Fruit fly (Drosophila melanogaster): ENCODE measurements around the gene Vps16B.

Vps16B gene

dm6 chr3R:29787891-29788549 is 28.2 kb downstream of the Vps16B start (continued):
- TF ChIP-seq salm (tag; optimal IDR thresholded peaks at IDR 0.05) (no peak), ranshi (GFP tag; IDR thresholded peaks at IDR 0.05) (no peak), CG9609 (GFP tag; optimal IDR thresholded peaks at IDR 0.05) (no peak), sd (tag; optimal IDR thresholded peaks at IDR 0.05) (peak; percentile 16), crol (GFP tag; IDR thresholded peaks at IDR 0.05) (no peak), mirr (GFP tag; optimal IDR thresholded peaks at IDR 0.05) (peak; percentile 25), H2.0 (GFP tag; IDR thresholded peaks at IDR 0.05) (no peak), CG9932 (GFP tag; IDR thresholded peaks at IDR 0.05) (peak; percentile 35; the same call in 1 of the 2 replicates), Sox102F (GFP tag; optimal IDR thresholded peaks at IDR 0.05) (peak; percentile 18), kah (GFP tag; optimal IDR thresholded peaks at IDR 0.05) (peak; percentile 12), CG13624 (GFP tag; optimal IDR thresholded peaks at IDR 0.05) (no peak)

- no peak for TF ChIP-seq en (GFP tag; optimal IDR thresholded peaks at IDR 0.05)
- TF ChIP-seq pho (GFP tag; optimal IDR thresholded peaks at IDR 0.05): no peak
- TF ChIP-seq CG6689 (GFP tag; IDR thresholded peaks at IDR 0.05): peak; percentile 14; the same call in 1 of the 2 replicates
- no peak for TF ChIP-seq NC2α (GFP tag; optimal IDR thresholded peaks at IDR 0.05)
- TF ChIP-seq dan (GFP tag; IDR thresholded peaks at IDR 0.05): no peak
- 0 out of 3 replicates have a peak, but pooled peaks have one; percentile 9 for TF ChIP-seq CG2889 (GFP tag; IDR thresholded peaks at IDR 0.05)
- 0 out of 2 replicates have a peak, but pooled peaks have one; percentile 30 for TF ChIP-seq E2f1 (GFP tag; IDR thresholded peaks at IDR 0.05)
- TF ChIP-seq slbo (GFP tag; IDR thresholded peaks at IDR 0.05): peak; percentile 34; the same call in 1 of the 2 replicates
- peak; percentile 14 for TF ChIP-seq fd96Cb (tag; optimal IDR thresholded peaks at IDR 0.05)
- TF ChIP-seq Sin3A (optimal IDR thresholded peaks at IDR 0.05): no peak
- TF ChIP-seq lbe (GFP tag; optimal IDR thresholded peaks at IDR 0.05): peak; percentile 80
- TF ChIP-seq dati (GFP tag; IDR thresholded peaks at IDR 0.05): no peak
- TF ChIP-seq CG8944 (GFP tag; optimal IDR thresholded peaks at IDR 0.05): no peak
- TF ChIP-seq D19A (tag; optimal IDR thresholded peaks at IDR 0.05): no peak
- peak; percentile 43 for TF ChIP-seq CG11504 (tag; optimal IDR thresholded peaks at IDR 0.05)
- peak; percentile 26; the same call in 1 of the 2 replicates for TF ChIP-seq HLH3B (GFP tag; IDR thresholded peaks at IDR 0.05)
- 0 out of 2 replicates have a peak, but pooled peaks have one; percentile 28 for TF ChIP-seq ttk (GFP tag; IDR thresholded peaks at IDR 0.05)
- TF ChIP-seq CG17328 (GFP tag; IDR thresholded peaks at IDR 0.05): peak; percentile 28; the same call in 1 of the 2 replicates
- no peak for TF ChIP-seq CG12219 (GFP tag; optimal IDR thresholded peaks at IDR 0.05)
- TF ChIP-seq CG6175 (GFP tag; IDR thresholded peaks at IDR 0.05): no peak
- TF ChIP-seq vvl (GFP tag; IDR thresholded peaks at IDR 0.05): peak; percentile 66
- TF ChIP-seq Ada2b (GFP tag; IDR thresholded peaks at IDR 0.05): peak; percentile 24; the same call in 1 of the 2 replicates
- TF ChIP-seq so (GFP tag; IDR thresholded peaks at IDR 0.05): no peak
- no peak for TF ChIP-seq CG7372 (GFP tag; IDR thresholded peaks at IDR 0.05)
- TF ChIP-seq insv (GFP tag; optimal IDR thresholded peaks at IDR 0.05): no peak
- 0 out of 3 replicates have a peak, but pooled peaks have one; percentile 33 for TF ChIP-seq jigr1 (GFP tag; IDR thresholded peaks at IDR 0.05)
- no peak for TF ChIP-seq Dp (GFP tag; optimal IDR thresholded peaks at IDR 0.05)
- peak; percentile 40; the same call in 1 of the 2 replicates for TF ChIP-seq Rx (GFP tag; IDR thresholded peaks at IDR 0.05)
- TF ChIP-seq hb (GFP tag; IDR thresholded peaks at IDR 0.05; ENCODE audit: partially characterized antibody): no peak
- no peak for TF ChIP-seq Nf-YB (GFP tag; optimal IDR thresholded peaks at IDR 0.05)
- peak; percentile 71 for TF ChIP-seq Med (GFP tag)
- TF ChIP-seq Drgx (GFP tag; IDR thresholded peaks at IDR 0.05): peak; percentile 54
- no peak for TF ChIP-seq sens-2 (GFP tag; IDR thresholded peaks at IDR 0.05)
- no peak; the same call in 1 of the 2 replicates for TF ChIP-seq esg (GFP tag; conservative IDR thresholded peaks at IDR 0.05)
- TF ChIP-seq dimm (GFP tag; IDR thresholded peaks at IDR 0.05): no peak
- TF ChIP-seq toy (GFP tag; IDR thresholded peaks at IDR 0.05): no peak
- no peak for TF ChIP-seq sug (tag; optimal IDR thresholded peaks at IDR 0.05)
Measured at dm6 chr3R:29786016-29786996, 29.9 kb downstream of the Vps16B start.

Measured in whole organism, embryonic.